Fruit fly (Drosophila melanogaster) whole organism, wandering third instar larva: ENCODE measurements around the gene CG10466.

ENCODE experiments used
- Hnf4 ChIP-seq: fragments of 200-800 bp; sonication (Bioruptor generic); optimal IDR thresholded peaks from 2 replicates; lab custom pipeline; 2016; ENCODE audit warnings: missing biosample characterization, mild to moderate bottlenecking, missing genetic modification characterization
- Vsx2 ChIP-seq: fragments of 200-300, 225-300 bp; sonication (Bioruptor generic); optimal IDR thresholded peaks from 2 replicates; lab custom pipeline; 2018; ENCODE audit warnings: missing biosample characterization, missing genetic modification characterization; ENCODE audit not compliant: partially characterized antibody
- br ChIP-seq: fragments of 200-800 bp; sonication (Bioruptor generic); optimal IDR thresholded peaks from 2 replicates; lab custom pipeline; 2016; ENCODE audit warnings: missing biosample characterization, missing genetic modification characterization
- sv ChIP-seq: fragments of 200-800 bp; sonication (Bioruptor generic); optimal IDR thresholded peaks from 3 replicates; lab custom pipeline; 2016; ENCODE audit warnings: missing biosample characterization, missing genetic modification characterization

dm6 chr2L:19817147-19817546 is 25.2 kb downstream of the CG10466 start:
- TF ChIP-seq sv (GFP tag; lab: Kevin White, UChicago) (no peak), Vsx2 (GFP tag; lab: Kevin White, UChicago) (no peak), br (GFP tag; lab: Kevin White, UChicago) (no peak), Hnf4 (GFP tag; lab: Kevin White, UChicago) (no peak)
